Worm (Caenorhabditis elegans) whole organism, late embryonic: ENCODE results near the gene rsp-1.

Experiments
- C08G9.2 ChIP-seq: sonication (generic microtip); optimal IDR thresholded peaks from 2 replicates; lab custom pipeline; 2016; ENCODE audit warnings: mild to moderate bottlenecking, missing genetic modification characterization, moderate library complexity, missing compliant biosample characterization
- ama-1 ChIP-seq: fragments of 150-350 bp; optimal IDR thresholded peaks from 2 replicates; lab custom pipeline; 2014
- elt-2 ChIP-seq: sonication (generic microtip); optimal IDR thresholded peaks from 2 replicates; lab custom pipeline; 2016; ENCODE audit warnings: missing genetic modification reagents, missing genetic modification characterization, missing compliant biosample characterization
- fkh-10 ChIP-seq: fragments of 150-350 bp; optimal IDR thresholded peaks from 2 replicates; lab custom pipeline; 2014; ENCODE audit warnings: missing biosample characterization, missing genetic modification reagents, missing genetic modification characterization
- hlh-30 ChIP-seq: sonication (generic microtip); optimal IDR thresholded peaks from 2 replicates; lab custom pipeline; 2017; ENCODE audit warnings: antibody characterized with exemption, missing genetic modification characterization, missing compliant biosample characterization; ENCODE audit not compliant: insufficient read depth
- lin-11 ChIP-seq: fragments of 200-800 bp; sonication (Bioruptor generic); optimal IDR thresholded peaks from 2 replicates; lab custom pipeline; 2018; ENCODE audit warnings: mild to moderate bottlenecking, missing genetic modification characterization, missing compliant biosample characterization
- nhr-11 ChIP-seq: fragments of 150-350 bp; optimal IDR thresholded peaks from 2 replicates; lab custom pipeline; 2014; ENCODE audit warnings: missing biosample characterization, missing genetic modification characterization
- nhr-232 ChIP-seq: sonication (generic microtip); optimal IDR thresholded peaks from 2 replicates; lab custom pipeline; 2016; ENCODE audit warnings: missing genetic modification characterization, missing compliant biosample characterization
- pha-2 ChIP-seq: sonication (generic microtip); optimal IDR thresholded peaks from 2 replicates; lab custom pipeline; 2017; ENCODE audit warnings: mild to moderate bottlenecking, missing genetic modification characterization, missing compliant biosample characterization
- pha-4 ChIP-seq: fragments of 150-350 bp; optimal IDR thresholded peaks from 2 replicates; lab custom pipeline; 2018; ENCODE audit warnings: missing biosample characterization, missing genetic modification reagents, missing genetic modification characterization
- pqm-1 ChIP-seq: sonication (generic microtip); optimal IDR thresholded peaks from 2 replicates; lab custom pipeline; 2016; ENCODE audit warnings: missing genetic modification characterization, missing compliant biosample characterization
- unc-42 ChIP-seq: sonication (generic microtip); optimal IDR thresholded peaks from 2 replicates; lab custom pipeline; 2016; ENCODE audit warnings: missing genotype, missing genetic modification characterization, missing compliant biosample characterization
- ztf-16 ChIP-seq: sonication (generic microtip); optimal IDR thresholded peaks from 2 replicates; lab custom pipeline; 2017; ENCODE audit warnings: missing genetic modification characterization, missing compliant biosample characterization

ce11 chrII:11453639-11454038, 477 bp downstream of the rsp-1 start:
- no peak for TF ChIP-seq nhr-232 (tag; lab: Kevin White, UChicago)
- no peak for TF ChIP-seq fkh-10 (GFP tag; lab: Kevin White, UChicago)
- TF ChIP-seq C08G9.2 (tag; lab: Kevin White, UChicago), result no peak
- TF ChIP-seq hlh-30, result no peak
- no peak for TF ChIP-seq ztf-16
- TF ChIP-seq pha-4 (tag; lab: Kevin White, UChicago), result no peak
- no peak for TF ChIP-seq ama-1
- no peak for TF ChIP-seq lin-11
- no peak for TF ChIP-seq elt-2 (tag; lab: Kevin White, UChicago)
- TF ChIP-seq nhr-11 (tag; lab: Kevin White, UChicago), result no peak
- no peak for TF ChIP-seq unc-42 (tag; lab: Kevin White, UChicago)
- TF ChIP-seq pqm-1 (tag; lab: Kevin White, UChicago), result no peak
- TF ChIP-seq pha-2 (tag; lab: Kevin White, UChicago), result no peak
